Worm (Caenorhabditis elegans) whole organism, L1 larva: ENCODE results near the gene osm-1.

Experiments
- Y116A8C.19 ChIP-seq: sonication (generic microtip); optimal IDR thresholded peaks from 2 replicates; lab custom pipeline; 2016; ENCODE audit warnings: missing compliant biosample characterization, missing genetic modification characterization, borderline replicate concordance
- elt-3 ChIP-seq, 6 experiments: fragments of 150-350 bp in 1 of 6; sonication (generic microtip); optimal IDR thresholded peaks; 2 replicates each; lab custom pipeline; 2017 to 2018; ENCODE audit warnings: missing biosample characterization in 6 of 6, missing genetic modification characterization in 6 of 6, inconsistent platforms in 1 of 6
- fkh-10 ChIP-seq: sonication (generic microtip); optimal IDR thresholded peaks from 2 replicates; lab custom pipeline; 2017; ENCODE audit warnings: missing biosample characterization, missing genetic modification reagents, missing genetic modification characterization
- lin-39 ChIP-seq: fragments of 150-350 bp; optimal IDR thresholded peaks from 2 replicates; lab custom pipeline; 2014; ENCODE audit warnings: missing biosample characterization, missing genetic modification reagents, missing genetic modification characterization
- pag-3 ChIP-seq: sonication (generic microtip); optimal IDR thresholded peaks from 2 replicates; lab custom pipeline; 2017; ENCODE audit warnings: missing genetic modification characterization, mild to moderate bottlenecking, missing compliant biosample characterization, antibody characterized with exemption, borderline replicate concordance; ENCODE audit not compliant: insufficient read depth
- ztf-11 ChIP-seq, 2 experiments: sonication (generic microtip); optimal IDR thresholded peaks; 2 replicates each; lab custom pipeline; 2016 to 2017; ENCODE audit warnings: missing genetic modification characterization in 2 of 2, missing biosample characterization in 1 of 2, missing compliant biosample characterization in 1 of 2

- TF ChIP-seq fkh-10 (GFP tag; lab: Kevin White, UChicago) (no peak), elt-3 (tag; optimal IDR thresholded peaks at IDR 0.05; lab: Kevin White, UChicago) (no peak), ztf-11 (tag; optimal IDR thresholded peaks at IDR 0.05; lab: Kevin White, UChicago) (no peak), lin-39 (tag; lab: Kevin White, UChicago) (no peak), Y116A8C.19 (tag; lab: Kevin White, UChicago) (no peak), pag-3 (tag; lab: Kevin White, UChicago) (no peak)
Observed at ce11 chrX:16532513-16532912, 8.0 kb upstream of the osm-1 start.
